Worm (Caenorhabditis elegans) whole organism, L3 larva: ENCODE results near the gene tre-4.
A peak's percentile ranks its signal among the peaks of the same experiment; 100 is the strongest.

ENCODE experiments used
- R02D3.7 ChIP-seq: fragments of 150-350 bp; optimal IDR thresholded peaks from 2 replicates; lab custom pipeline; 2014; ENCODE audit warnings: missing biosample characterization, missing genetic modification characterization
- ZK546.5 ChIP-seq: sonication (generic microtip); optimal IDR thresholded peaks from 2 replicates; lab custom pipeline; 2017; ENCODE audit warnings: missing biosample characterization, missing genetic modification characterization
- aly-2 ChIP-seq: fragments of 150-350 bp; optimal IDR thresholded peaks from 2 replicates; lab custom pipeline; 2014; ENCODE audit warnings: missing biosample characterization, missing genetic modification characterization
- ama-1 ChIP-seq: fragments of 150-350 bp; optimal IDR thresholded peaks from 2 replicates; lab custom pipeline; 2018
- ceh-16 ChIP-seq: sonication (generic microtip); optimal IDR thresholded peaks from 2 replicates; lab custom pipeline; 2017; ENCODE audit warnings: missing biosample characterization, missing genetic modification characterization
- ceh-28 ChIP-seq: fragments of 150-350 bp; optimal IDR thresholded peaks from 2 replicates; lab custom pipeline; 2014; ENCODE audit warnings: missing biosample characterization, missing genetic modification reagents, missing genetic modification characterization
- ceh-82 ChIP-seq: fragments of 150-350 bp; optimal IDR thresholded peaks from 2 replicates; lab custom pipeline; 2014; ENCODE audit warnings: missing biosample characterization, missing genetic modification characterization
- ceh-9 ChIP-seq: sonication (generic microtip); optimal IDR thresholded peaks from 2 replicates; lab custom pipeline; 2018; ENCODE audit warnings: missing biosample characterization, missing genetic modification characterization
- daf-12 ChIP-seq: fragments of 150-350 bp; optimal IDR thresholded peaks from 2 replicates; lab custom pipeline; 2014; ENCODE audit warnings: missing biosample characterization, missing genetic modification reagents, missing genetic modification characterization
- egl-27 ChIP-seq: sonication (generic microtip); optimal IDR thresholded peaks from 4 replicates; lab custom pipeline; 2017; ENCODE audit warnings: missing biosample characterization, missing genetic modification reagents, missing genetic modification characterization
- egl-5 ChIP-seq: fragments of 150-350 bp; optimal IDR thresholded peaks from 2 replicates; lab custom pipeline; 2017; ENCODE audit warnings: missing biosample characterization, missing genetic modification reagents, missing genetic modification characterization, inconsistent platforms
- elt-1 ChIP-seq: fragments of 150-350 bp; optimal IDR thresholded peaks from 2 replicates; lab custom pipeline; 2014; ENCODE audit warnings: missing biosample characterization, missing genetic modification characterization
- elt-2 ChIP-seq: sonication (generic microtip); optimal IDR thresholded peaks from 2 replicates; lab custom pipeline; 2016; ENCODE audit warnings: missing genetic modification reagents, mild to moderate bottlenecking, missing genetic modification characterization, missing compliant biosample characterization
- elt-3 ChIP-seq, 3 experiments: fragments of 150-350 bp in 1 of 3; sonication (generic microtip) in 2 of 3; optimal IDR thresholded peaks; 2 replicates in 2 of 3; 4 replicates in 1 of 3; lab custom pipeline; 2014 to 2017; ENCODE audit warnings: missing biosample characterization in 3 of 3, missing genetic modification characterization in 3 of 3
- eor-1 ChIP-seq, 2 experiments: fragments of 150-350 bp; optimal IDR thresholded peaks; 2 replicates each; lab custom pipeline; 2014 to 2018; ENCODE audit warnings: missing biosample characterization in 2 of 2, missing genetic modification characterization in 2 of 2
- fkh-10 ChIP-seq: sonication (generic microtip); optimal IDR thresholded peaks from 2 replicates; lab custom pipeline; 2017; ENCODE audit warnings: missing biosample characterization, missing genetic modification reagents, missing genetic modification characterization
- fkh-2 ChIP-seq: fragments of 150-350 bp; optimal IDR thresholded peaks from 2 replicates; lab custom pipeline; 2014; ENCODE audit warnings: missing biosample characterization, missing genetic modification reagents, missing genetic modification characterization
- fos-1 ChIP-seq: fragments of 150-350 bp; optimal IDR thresholded peaks from 2 replicates; lab custom pipeline; 2014; ENCODE audit warnings: missing biosample characterization, missing genetic modification characterization
- hmg-11 ChIP-seq: sonication (generic microtip); optimal IDR thresholded peaks from 2 replicates; lab custom pipeline; 2016; ENCODE audit warnings: missing genetic modification characterization, missing compliant biosample characterization
- jun-1 ChIP-seq: fragments of 150-350 bp; optimal IDR thresholded peaks from 2 replicates; lab custom pipeline; 2014; ENCODE audit warnings: missing biosample characterization, missing genetic modification reagents, missing genetic modification characterization
- lin-15B ChIP-seq: fragments of 150-350 bp; optimal IDR thresholded peaks from 2 replicates; lab custom pipeline; 2014; ENCODE audit warnings: missing biosample characterization, missing genetic modification characterization
- lin-39 ChIP-seq: fragments of 150-350 bp; optimal IDR thresholded peaks from 2 replicates; lab custom pipeline; 2018; ENCODE audit warnings: missing biosample characterization, missing genetic modification reagents, missing genetic modification characterization
- lsy-12 ChIP-seq: sonication (generic microtip); optimal IDR thresholded peaks from 2 replicates; lab custom pipeline; 2016; ENCODE audit warnings: mild to moderate bottlenecking, missing genetic modification characterization, missing compliant biosample characterization
- mdl-1 ChIP-seq: fragments of 150-350 bp; optimal IDR thresholded peaks from 2 replicates; lab custom pipeline; 2014; ENCODE audit warnings: missing biosample characterization, missing genetic modification characterization
- mml-1 ChIP-seq: fragments of 150-350 bp; sonication (generic microtip); optimal IDR thresholded peaks from 3 replicates; lab custom pipeline; 2014; ENCODE audit warnings: missing biosample characterization, missing genetic modification characterization
- nfya-1 ChIP-seq: sonication (generic microtip); optimal IDR thresholded peaks from 2 replicates; lab custom pipeline; 2017; ENCODE audit warnings: missing genetic modification characterization, mild to moderate bottlenecking, missing compliant biosample characterization, antibody characterized with exemption, moderate library complexity; ENCODE audit not compliant: insufficient read depth
- nhr-11 ChIP-seq: fragments of 150-350 bp; optimal IDR thresholded peaks from 2 replicates; lab custom pipeline; 2014; ENCODE audit warnings: missing biosample characterization, missing genetic modification characterization
- nhr-12 ChIP-seq: fragments of 150-350 bp; optimal IDR thresholded peaks from 2 replicates; lab custom pipeline; 2014; ENCODE audit warnings: missing biosample characterization, missing genetic modification characterization
- nhr-23 ChIP-seq: fragments of 150-350 bp; optimal IDR thresholded peaks from 2 replicates; lab custom pipeline; 2014; ENCODE audit warnings: missing biosample characterization, missing genetic modification reagents, missing genetic modification characterization
- nhr-237 ChIP-seq: fragments of 150-350 bp; optimal IDR thresholded peaks from 2 replicates; lab custom pipeline; 2014; ENCODE audit warnings: missing biosample characterization, missing genetic modification characterization
- nhr-25 ChIP-seq: sonication (generic microtip); optimal IDR thresholded peaks from 2 replicates; lab custom pipeline; 2017; ENCODE audit warnings: missing biosample characterization, missing genetic modification characterization
- nhr-28 ChIP-seq: fragments of 150-350 bp; optimal IDR thresholded peaks from 2 replicates; lab custom pipeline; 2014; ENCODE audit warnings: missing biosample characterization, missing genetic modification characterization
- nhr-43 ChIP-seq: sonication (generic microtip); optimal IDR thresholded peaks from 2 replicates; lab custom pipeline; 2016; ENCODE audit warnings: mild to moderate bottlenecking, missing genetic modification characterization, missing compliant biosample characterization; ENCODE audit not compliant: poor library complexity, severe bottlenecking
- nhr-67 ChIP-seq: fragments of 150-350 bp; optimal IDR thresholded peaks from 2 replicates; lab custom pipeline; 2014; ENCODE audit warnings: missing biosample characterization, missing genetic modification characterization
- nhr-76 ChIP-seq: fragments of 150-350 bp; sonication (generic microtip); optimal IDR thresholded peaks from 5 replicates; lab custom pipeline; 2014; ENCODE audit warnings: missing biosample characterization, missing genetic modification characterization
- nhr-77 ChIP-seq: fragments of 150-350 bp; optimal IDR thresholded peaks from 2 replicates; lab custom pipeline; 2014; ENCODE audit warnings: missing biosample characterization, missing genetic modification characterization
- pha-4 ChIP-seq: fragments of 150-350 bp; optimal IDR thresholded peaks from 2 replicates; lab custom pipeline; 2014; ENCODE audit warnings: missing biosample characterization, missing genetic modification reagents, missing genetic modification characterization
- pqm-1 ChIP-seq: fragments of 150-350 bp; optimal IDR thresholded peaks from 2 replicates; lab custom pipeline; 2017; ENCODE audit warnings: missing biosample characterization, missing genetic modification characterization, inconsistent platforms
- sea-2 ChIP-seq: fragments of 150-350 bp; sonication (generic microtip); optimal IDR thresholded peaks from 4 replicates; lab custom pipeline; 2014; ENCODE audit warnings: missing biosample characterization, missing genetic modification reagents, missing genetic modification characterization
- skn-1 ChIP-seq: fragments of 150-350 bp; optimal IDR thresholded peaks from 2 replicates; lab custom pipeline; 2014; ENCODE audit warnings: missing biosample characterization, missing genetic modification characterization
- snpc-4 ChIP-seq: fragments of 150-350 bp; optimal IDR thresholded peaks from 2 replicates; lab custom pipeline; 2014; ENCODE audit warnings: missing biosample characterization, missing genetic modification characterization
- tbx-2 ChIP-seq: sonication (generic microtip); optimal IDR thresholded peaks from 2 replicates; lab custom pipeline; 2016; ENCODE audit warnings: mild to moderate bottlenecking, missing genetic modification characterization, missing compliant biosample characterization
- unc-39 ChIP-seq: sonication (generic microtip); optimal IDR thresholded peaks from 4 replicates; lab custom pipeline; 2017; ENCODE audit warnings: missing biosample characterization, missing genetic modification characterization
- unc-62 ChIP-seq: fragments of 150-350 bp; sonication (generic microtip); optimal IDR thresholded peaks from 4 replicates; lab custom pipeline; 2014; ENCODE audit warnings: missing biosample characterization, missing genetic modification reagents, missing genetic modification characterization
- zag-1 ChIP-seq: fragments of 150-350 bp; optimal IDR thresholded peaks from 2 replicates; lab custom pipeline; 2014; ENCODE audit warnings: missing biosample characterization, missing genetic modification characterization
- ztf-11 ChIP-seq: fragments of 150-350 bp; optimal IDR thresholded peaks from 2 replicates; lab custom pipeline; 2014; ENCODE audit warnings: missing biosample characterization, missing genetic modification characterization
- ztf-4 ChIP-seq: fragments of 150-350 bp; optimal IDR thresholded peaks from 2 replicates; lab custom pipeline; 2014; ENCODE audit warnings: missing biosample characterization, missing genetic modification characterization

tre-4 gene

DNA sequence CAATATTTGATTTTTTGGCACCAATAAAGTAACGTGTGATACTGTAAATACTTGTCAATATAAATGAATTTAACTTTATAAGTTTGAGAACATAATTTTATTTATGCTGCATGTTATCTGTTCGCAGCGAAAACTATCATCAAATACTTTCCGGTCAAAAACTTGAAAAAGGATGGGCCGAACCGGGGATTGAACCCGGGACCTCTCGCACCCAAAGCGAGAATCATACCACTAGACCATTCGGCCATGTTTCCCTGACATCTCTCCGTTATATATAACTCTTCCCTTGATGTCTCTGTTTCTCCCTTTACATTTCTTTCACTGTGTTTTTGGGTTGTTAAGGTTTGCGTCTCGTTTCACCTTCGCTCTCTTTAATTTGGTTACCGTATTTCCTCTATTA lies 39.8 kb downstream of the tre-4 start (continued):
- no peak for TF ChIP-seq ceh-9 (tag; lab: Kevin White, UChicago)
- TF ChIP-seq lin-15B (tag; lab: Kevin White, UChicago), result no peak
- no peak for TF ChIP-seq ztf-4
- TF ChIP-seq jun-1 (tag; lab: Kevin White, UChicago), result peak; percentile 23
- TF ChIP-seq hmg-11, result peak; percentile 81
- peak; percentile 44 for TF ChIP-seq tbx-2 (tag; lab: Kevin White, UChicago)

DNA sequence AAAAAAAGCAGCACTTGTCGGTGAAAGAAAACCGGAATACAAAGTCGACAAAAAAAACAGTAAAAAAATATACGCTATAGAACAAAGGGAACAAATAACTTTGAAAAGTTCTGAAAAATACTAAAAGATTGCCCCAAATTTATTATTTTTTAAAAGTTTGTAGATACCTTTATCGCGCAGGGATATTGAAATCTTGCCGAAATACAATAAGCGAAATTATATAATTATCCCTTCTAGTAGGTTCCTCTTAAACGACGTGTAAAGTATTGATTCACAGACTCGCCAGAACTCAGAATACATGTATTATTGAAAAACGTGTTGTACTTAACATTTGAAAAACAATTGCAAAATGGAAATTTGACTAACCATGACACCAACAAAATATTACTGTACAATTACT lies 42.4 kb downstream of the tre-4 start:
- TF ChIP-seq tbx-2 (tag; lab: Kevin White, UChicago), result peak; percentile 95
- TF ChIP-seq fkh-10, result peak; percentile 65
- peak; percentile 75 for TF ChIP-seq nhr-25
- peak; percentile 95 for TF ChIP-seq skn-1 (tag; lab: Kevin White, UChicago)
- peak; percentile 11 for TF ChIP-seq nhr-12 (tag; lab: Kevin White, UChicago)
- TF ChIP-seq ceh-28, result peak; percentile 98
- TF ChIP-seq snpc-4 (tag; lab: Kevin White, UChicago), result peak; percentile 81
- TF ChIP-seq nhr-43, result peak; percentile 95
- TF ChIP-seq egl-27 (tag; lab: Kevin White, UChicago), result peak; percentile 77
- TF ChIP-seq daf-12 (tag; lab: Kevin White, UChicago), result peak; percentile 4
- peak; percentile 97 for TF ChIP-seq jun-1 (tag; lab: Kevin White, UChicago)
- TF ChIP-seq ztf-4, result no peak
- TF ChIP-seq nhr-11, result peak; percentile 60
- TF ChIP-seq nhr-23 (tag; lab: Kevin White, UChicago), result peak; percentile 96
- no peak for TF ChIP-seq nhr-67 (tag; lab: Kevin White, UChicago)
- peak; percentile 69 for TF ChIP-seq lin-39
- peak; percentile 42 for TF ChIP-seq egl-5 (tag; lab: Kevin White, UChicago)
- TF ChIP-seq elt-3 (tag; optimal IDR thresholded peaks at IDR 0.05; lab: Kevin White, UChicago), result peak in 1 of 3 experiments; percentile 63
- no peak for TF ChIP-seq ceh-9 (tag; lab: Kevin White, UChicago)
- TF ChIP-seq nhr-28 (tag; lab: Kevin White, UChicago), result no peak
- TF ChIP-seq elt-1 (tag; lab: Kevin White, UChicago), result peak; percentile 47
- no peak for TF ChIP-seq unc-62 (GFP tag; lab: Kevin White, UChicago)
- TF ChIP-seq R02D3.7 (tag; lab: Kevin White, UChicago), result peak; percentile 82
- TF ChIP-seq ztf-11 (tag; lab: Kevin White, UChicago), result no peak
- TF ChIP-seq nfya-1 (tag; lab: Kevin White, UChicago), result peak; percentile 54
- no peak for TF ChIP-seq sea-2
- TF ChIP-seq pqm-1 (tag; lab: Kevin White, UChicago), result peak; percentile 73
- TF ChIP-seq nhr-77 (tag; lab: Kevin White, UChicago), result peak; percentile 94
- no peak for TF ChIP-seq zag-1 (tag; lab: Kevin White, UChicago)
- peak; percentile 27 for TF ChIP-seq fos-1 (tag; lab: Kevin White, UChicago)
- TF ChIP-seq fkh-2 (tag; lab: Kevin White, UChicago), result no peak
- TF ChIP-seq ceh-16 (tag; lab: Kevin White, UChicago), result peak; percentile 53
- TF ChIP-seq nhr-237 (tag; lab: Kevin White, UChicago), result no peak
- TF ChIP-seq unc-39 (tag; lab: Kevin White, UChicago), result no peak
- TF ChIP-seq aly-2 (tag; lab: Kevin White, UChicago), result peak; percentile 61
- TF ChIP-seq hmg-11, result peak; percentile 78
- TF ChIP-seq mml-1 (tag; lab: Kevin White, UChicago), result no peak
- peak; percentile 12 for TF ChIP-seq mdl-1 (tag; lab: Kevin White, UChicago)
- peak; percentile 12 for TF ChIP-seq lin-15B (tag; lab: Kevin White, UChicago)
- TF ChIP-seq pha-4 (tag; lab: Kevin White, UChicago), result peak; percentile 90
- peak in 1 of 2 experiments; percentile 80 for TF ChIP-seq eor-1 (tag; optimal IDR thresholded peaks at IDR 0.05; lab: Kevin White, UChicago)
- TF ChIP-seq elt-2, result peak; percentile 50
- no peak for TF ChIP-seq ama-1 (lab: Kevin White, UChicago)
- TF ChIP-seq lsy-12 (tag; lab: Kevin White, UChicago), result peak; percentile 62
- peak; percentile 94 for TF ChIP-seq ceh-82 (tag; lab: Kevin White, UChicago)
- no peak for TF ChIP-seq ZK546.5 (tag; lab: Kevin White, UChicago)
- peak; percentile 41 for TF ChIP-seq nhr-76
